Worm (Caenorhabditis elegans): ENCODE measurements around the gene btb-22.
A peak's percentile ranks its signal among the peaks of the same experiment; 100 is the strongest.
"Not testable (repeated sequence)": the region's sequence is repeated elsewhere in the genome, so short reads cannot be mapped to it uniquely, and the experiment has no call there.

btb-22 gene

DNA sequence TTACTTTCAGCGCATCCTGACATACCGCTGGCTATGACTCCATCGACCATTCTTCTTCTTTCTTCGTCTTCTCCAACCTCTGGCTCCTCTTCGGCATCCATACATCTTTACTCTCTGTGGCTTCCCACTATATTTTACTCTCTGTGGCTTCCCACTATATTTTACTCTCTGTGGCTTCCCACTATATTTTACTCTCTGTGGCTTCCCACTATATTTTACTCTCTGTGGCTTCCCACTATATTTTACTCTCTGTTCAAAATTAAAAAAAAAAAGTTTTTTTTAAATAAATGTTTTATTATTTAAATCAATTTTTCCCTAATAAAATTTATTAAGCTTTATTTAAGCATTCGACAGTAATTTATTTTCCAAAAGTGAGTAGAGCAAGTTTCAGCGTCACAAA is 9.0 kb upstream of the btb-22 start, which contains the start of gene F39E9.14:
Gene F39E9.14 (minus strand): TSS at position 101 of the 400 bp plus-strand sequence.
- not testable (repeated sequence) for TF ChIP-seq ref-2, eyg-1, ets-4 (tag; optimal IDR thresholded peaks at IDR 0.05)

DNA sequence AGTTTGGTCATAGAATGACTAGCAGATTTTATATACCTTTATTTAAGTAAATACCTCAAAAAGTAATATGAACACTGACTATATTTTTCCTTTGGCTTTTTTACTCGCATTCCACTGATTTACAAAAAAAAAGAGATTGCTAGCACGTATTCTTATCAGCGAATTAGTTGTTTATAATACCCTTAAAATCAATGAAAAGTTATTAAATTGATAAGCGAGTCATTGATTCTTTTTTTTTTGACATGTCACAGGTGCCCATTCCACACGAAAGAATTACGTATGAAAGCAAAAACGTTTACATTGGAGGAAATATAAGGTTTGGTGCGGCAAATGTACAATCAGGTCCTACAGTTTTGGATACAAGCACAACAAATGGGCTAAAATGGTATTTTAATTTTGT is 4.4 kb upstream of the btb-22 start, which contains the start of gene btb-17:
Gene btb-17 (plus strand): TSS at position 213 of the 400 bp plus-strand sequence.
- TF ChIP-seq mec-3 (tag; optimal IDR thresholded peaks at IDR 0.05; ENCODE audit: borderline replicate concordance) (no peak), C38D4.7 (GFP tag; optimal IDR thresholded peaks at IDR 0.05) (no peak), ceh-19 (GFP tag; optimal IDR thresholded peaks at IDR 0.05) (no peak), dmd-4 (tag; optimal IDR thresholded peaks at IDR 0.05; ENCODE audit: borderline replicate concordance) (no peak), ceh-31 (tag; optimal IDR thresholded peaks at IDR 0.05) (no peak), npax-4 (tag; optimal IDR thresholded peaks at IDR 0.05) (no peak), lim-6 (tag; optimal IDR thresholded peaks at IDR 0.05) (no peak), nfya-1 (tag; optimal IDR thresholded peaks at IDR 0.05) (no peak), ceh-9 (tag; optimal IDR thresholded peaks at IDR 0.05) (no peak), ets-4 (tag; optimal IDR thresholded peaks at IDR 0.05) (no peak), Y22D7AL.16 (tag; optimal IDR thresholded peaks at IDR 0.05) (no peak), ceh-2 (tag; optimal IDR thresholded peaks at IDR 0.05) (no peak), odd-2 (tag; optimal IDR thresholded peaks at IDR 0.05) (no peak), eyg-1 (tag; optimal IDR thresholded peaks at IDR 0.05) (no peak), pax-1 (tag; optimal IDR thresholded peaks at IDR 0.05) (no peak), ceh-6 (GFP tag; optimal IDR thresholded peaks at IDR 0.05) (no peak), F13H6.1 (tag; optimal IDR thresholded peaks at IDR 0.05) (no peak)

DNA sequence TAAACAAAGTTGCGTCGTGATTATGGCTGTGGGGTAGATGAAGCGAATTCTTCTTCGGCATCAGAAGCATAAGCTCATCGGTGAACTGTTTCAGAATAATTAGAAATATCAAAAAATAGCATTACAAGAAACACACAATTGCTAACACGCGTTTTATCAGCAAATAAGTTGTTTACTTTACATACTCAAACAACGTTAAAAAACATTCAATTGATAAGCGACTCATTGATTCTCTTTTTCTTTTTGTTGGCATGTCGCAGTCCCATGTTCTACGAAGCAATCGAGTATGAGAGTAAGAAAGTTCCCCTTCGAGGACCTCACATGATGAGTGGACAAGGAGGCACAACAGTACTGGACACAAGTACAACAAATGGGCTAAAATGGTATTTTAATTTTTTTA is 2.9 kb upstream of the btb-22 start, which contains the start of gene btb-16:
Gene btb-16 (plus strand): TSS at position 240 of the 400 bp plus-strand sequence.
- TF ChIP-seq eyg-1 (tag; optimal IDR thresholded peaks at IDR 0.05) (no peak), hlh-13 (GFP tag; optimal IDR thresholded peaks at IDR 0.05) (no peak), elt-2 (tag; optimal IDR thresholded peaks at IDR 0.05) (peak; percentile 15), ceh-22 (tag; optimal IDR thresholded peaks at IDR 0.05) (no peak)

DNA sequence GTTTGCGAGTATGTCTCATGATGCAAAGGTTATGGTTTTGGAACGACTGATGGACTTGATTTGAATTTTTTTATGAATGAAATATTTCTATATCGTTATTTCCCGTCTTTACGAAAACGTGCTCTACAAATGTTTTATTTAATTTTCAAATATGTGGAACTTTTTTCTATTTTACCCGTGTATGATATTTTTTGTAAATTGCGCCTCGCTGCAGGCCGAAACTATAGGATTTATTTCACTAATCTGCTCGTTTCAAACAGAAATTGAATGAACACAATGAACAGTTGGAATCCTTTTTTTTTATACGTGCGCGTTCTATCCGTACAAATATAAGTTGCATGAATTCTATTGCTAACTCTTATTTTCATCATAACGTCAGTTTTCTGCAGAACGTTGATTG is 1.6 kb upstream of the btb-22 start, which contains the start of gene btb-18:
Gene btb-18 (plus strand): TSS at position 301 of the 400 bp plus-strand sequence.
- TF ChIP-seq ahr-1 (tag; optimal IDR thresholded peaks at IDR 0.05), result no peak
- TF ChIP-seq odd-2 (tag; optimal IDR thresholded peaks at IDR 0.05), result no peak
- no peak for TF ChIP-seq nhr-232 (tag; optimal IDR thresholded peaks at IDR 0.05)
- no peak for TF ChIP-seq sox-4 (tag; optimal IDR thresholded peaks at IDR 0.05)
- no peak for TF ChIP-seq zip-5 (tag; optimal IDR thresholded peaks at IDR 0.05)
- no peak for TF ChIP-seq lim-6 (tag; optimal IDR thresholded peaks at IDR 0.05)
- TF ChIP-seq pha-4 (tag; optimal IDR thresholded peaks at IDR 0.05), result no peak
- no peak for TF ChIP-seq unc-42 (tag; optimal IDR thresholded peaks at IDR 0.05)
- no peak for TF ChIP-seq elt-2 (tag; optimal IDR thresholded peaks at IDR 0.05)
- TF ChIP-seq pqm-1 (tag; optimal IDR thresholded peaks at IDR 0.05), result no peak
- TF ChIP-seq dmd-4 (tag; optimal IDR thresholded peaks at IDR 0.05; ENCODE audit: borderline replicate concordance), result no peak

- TF ChIP-seq ceh-48 (tag; optimal IDR thresholded peaks at IDR 0.05), result peak; percentile 45
- TF ChIP-seq pag-3 (tag; optimal IDR thresholded peaks at IDR 0.05; ENCODE audit: borderline replicate concordance), result no peak
- TF ChIP-seq nhr-232 (tag; optimal IDR thresholded peaks at IDR 0.05), result no peak
- TF ChIP-seq ets-4 (tag; optimal IDR thresholded peaks at IDR 0.05), result no peak
- no peak for TF ChIP-seq ceh-24 (tag; optimal IDR thresholded peaks at IDR 0.05)
- no peak for TF ChIP-seq unc-86 (tag; optimal IDR thresholded peaks at IDR 0.05)
- no peak for TF ChIP-seq lim-6 (tag; optimal IDR thresholded peaks at IDR 0.05)
- TF ChIP-seq ceh-34 (tag; optimal IDR thresholded peaks at IDR 0.05), result no peak
- TF ChIP-seq unc-55 (GFP tag; optimal IDR thresholded peaks at IDR 0.05), result peak; percentile 21
- TF ChIP-seq zip-5 (tag; optimal IDR thresholded peaks at IDR 0.05), result no peak
- no peak for TF ChIP-seq ceh-14 (tag; optimal IDR thresholded peaks at IDR 0.05)
- peak; percentile 4 for TF ChIP-seq ama-1 (optimal IDR thresholded peaks at IDR 0.05)
- no peak for TF ChIP-seq ceh-9 (tag; optimal IDR thresholded peaks at IDR 0.05)
- no peak for TF ChIP-seq K09A11.1 (tag; optimal IDR thresholded peaks at IDR 0.05; ENCODE audit: insufficient read depth)
- TF ChIP-seq gmeb-2 (tag; optimal IDR thresholded peaks at IDR 0.05), result no peak
- no peak for TF ChIP-seq pax-1 (tag; optimal IDR thresholded peaks at IDR 0.05)
- TF ChIP-seq hlh-15 (tag; optimal IDR thresholded peaks at IDR 0.05), result no peak
- no peak for TF ChIP-seq ceh-45 (GFP tag; IDR thresholded peaks at IDR 0.05)
- TF ChIP-seq eyg-1 (tag; optimal IDR thresholded peaks at IDR 0.05), result no peak
- no peak for TF ChIP-seq ceh-18 (tag; optimal IDR thresholded peaks at IDR 0.05)
- no peak for TF ChIP-seq tbx-2 (tag; optimal IDR thresholded peaks at IDR 0.05)
- no peak for TF ChIP-seq syd-9 (tag; optimal IDR thresholded peaks at IDR 0.05)
- TF ChIP-seq sox-4 (tag; optimal IDR thresholded peaks at IDR 0.05), result no peak
- TF ChIP-seq odd-2 (tag; optimal IDR thresholded peaks at IDR 0.05), result no peak
- no peak for TF ChIP-seq ref-2 (tag; optimal IDR thresholded peaks at IDR 0.05)
Measured at ce11 chrII:3303582-3303981, 4.0 kb downstream of the btb-22 start.

Data from whole organism, late embryonic.